Worm (Caenorhabditis elegans): ENCODE data around the gene Y39C12A.9.

DNA sequence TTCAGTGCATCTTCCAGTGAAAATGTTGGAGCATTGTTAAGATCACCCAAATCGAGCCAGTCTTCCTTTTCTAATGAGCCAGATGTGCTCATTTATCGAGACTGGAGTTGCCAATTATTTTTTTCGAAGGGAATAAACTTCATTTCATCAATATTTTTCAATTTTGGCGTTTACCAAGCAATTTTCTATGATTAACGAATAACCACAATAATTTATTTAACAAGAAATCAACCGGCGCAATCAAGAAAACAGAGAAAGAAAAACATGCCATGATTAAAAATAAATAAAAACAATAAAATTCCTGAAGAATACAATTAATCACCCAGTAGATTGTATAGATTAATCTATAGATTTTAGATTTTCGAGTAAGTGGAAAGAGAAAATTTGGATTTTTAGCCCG, 16.9 kb upstream of the Y39C12A.9 start, which contains the start of gene vps-8:
- TF ChIP-seq W03F9.2 (tag; optimal IDR thresholded peaks at IDR 0.05): no peak
- no peak for TF ChIP-seq him-1 (tag; optimal IDR thresholded peaks at IDR 0.05)
